Worm (Caenorhabditis elegans): ENCODE measurements around the gene F56D6.12.

ce11 chrIV:3941658-3942328, 33.9 kb downstream of the F56D6.12 start, which contains the start of gene clec-174:
- no peak for TF ChIP-seq nhr-11 (tag; optimal IDR thresholded peaks at IDR 0.05)
- TF ChIP-seq fkh-10 (GFP tag; optimal IDR thresholded peaks at IDR 0.05): no peak
- TF ChIP-seq ama-1 (optimal IDR thresholded peaks at IDR 0.05): no peak
- TF ChIP-seq zip-5 (tag; optimal IDR thresholded peaks at IDR 0.05): no peak

Measured in whole organism, late embryonic.